Worm (Caenorhabditis elegans) whole organism, young adult: ENCODE data around the gene ttr-44.

Experiments
- C17E4.6 ChIP-seq: fragments of 200-800 bp; sonication (Bioruptor generic); IDR thresholded peaks from 2 replicates; pipeline ENCODE4 v1.3.6; 2022; ENCODE audit warnings: missing genetic modification reagents, missing genetic modification characterization, missing compliant biosample characterization
- Y53G8AR.9 ChIP-seq: fragments of 200-800 bp; sonication (Bioruptor generic); conservative IDR thresholded peaks from 2 replicates; pipeline ENCODE4 v1.3.6; 2022; ENCODE audit warnings: missing genetic modification reagents, missing genetic modification characterization, missing compliant biosample characterization
- Y67H2A.10 ChIP-seq: fragments of 200-800 bp; sonication (Bioruptor generic); conservative IDR thresholded peaks from 2 replicates; pipeline ENCODE4 v1.3.6; 2022; ENCODE audit warnings: missing genetic modification reagents, missing genetic modification characterization, missing compliant biosample characterization
- hrde-1 ChIP-seq: sonication (generic microtip); optimal IDR thresholded peaks from 2 replicates; lab custom pipeline; 2016; ENCODE audit warnings: missing genetic modification characterization, mild to moderate bottlenecking, missing compliant biosample characterization, moderate library complexity, missing genotype, missing genetic modification reagents, borderline replicate concordance
- pha-4 ChIP-seq: fragments of 150-350 bp; sonication (generic microtip); optimal IDR thresholded peaks from 2 replicates; lab custom pipeline; 2014; ENCODE audit warnings: missing biosample characterization, missing genetic modification reagents, missing genetic modification characterization
- snpc-4 ChIP-seq, 5 experiments: fragments of 150-350 bp in 1 of 5; sonication (generic microtip) in 4 of 5; optimal IDR thresholded peaks; 2 replicates each; lab custom pipeline; 2014 to 2018; ENCODE audit warnings: missing genetic modification characterization in 5 of 5, missing biosample characterization in 3 of 5, antibody characterized with exemption in 2 of 5, mild to moderate bottlenecking in 2 of 5, missing compliant biosample characterization in 2 of 5, missing genotype in 2 of 5, moderate library complexity in 2 of 5, missing genetic modification reagents in 1 of 5
- sptf-2 ChIP-seq: fragments of 200-800 bp; sonication (Bioruptor generic); optimal IDR thresholded peaks from 2 replicates; lab custom pipeline; 2018; ENCODE audit warnings: mild to moderate bottlenecking, missing genetic modification characterization, missing compliant biosample characterization
- tlf-1 ChIP-seq: fragments of 200-800 bp; sonication (Bioruptor generic); optimal IDR thresholded peaks from 2 replicates; lab custom pipeline; 2018; ENCODE audit warnings: mild to moderate bottlenecking, missing genetic modification characterization, missing compliant biosample characterization
- unc-130 ChIP-seq: sonication (generic microtip); optimal IDR thresholded peaks from 2 replicates; lab custom pipeline; 2016; ENCODE audit warnings: missing genetic modification reagents, missing genetic modification characterization, missing compliant biosample characterization
- unc-62 ChIP-seq: fragments of 150-350 bp; optimal IDR thresholded peaks from 2 replicates; lab custom pipeline; 2014; ENCODE audit warnings: missing biosample characterization, missing genetic modification reagents, missing genetic modification characterization
- zim-3 ChIP-seq: sonication (generic microtip); optimal IDR thresholded peaks from 2 replicates; lab custom pipeline; 2017; ENCODE audit warnings: mild to moderate bottlenecking, missing genetic modification characterization, moderate library complexity, missing compliant biosample characterization
- ztf-22 ChIP-seq: fragments of 200-800 bp; sonication (Bioruptor generic); optimal IDR thresholded peaks from 2 replicates; lab custom pipeline; 2018; ENCODE audit warnings: mild to moderate bottlenecking, missing genetic modification characterization, moderate library complexity, missing compliant biosample characterization
- ztf-25 ChIP-seq: fragments of 200-800 bp; sonication (Bioruptor generic); IDR thresholded peaks from 2 replicates; pipeline ENCODE4 v1.3.6; 2022; ENCODE audit warnings: missing genetic modification reagents, missing genetic modification characterization, missing compliant biosample characterization

ce11 chrV:13523194-13523593 is 7.3 kb downstream of the ttr-44 start, which contains the start of gene R11G10.3:
- TF ChIP-seq zim-3 (tag; lab: Kevin White, UChicago) (no peak), C17E4.6 (GFP tag; lab: Robert Waterston, UW) (no peak), ztf-22 (no peak), ztf-25 (GFP tag; lab: Robert Waterston, UW) (no peak), Y67H2A.10 (GFP tag; lab: Robert Waterston, UW) (no peak), snpc-4 (GFP tag; optimal IDR thresholded peaks at IDR 0.05; lab: Kevin White, UChicago) (no peak), snpc-4 (tag; optimal IDR thresholded peaks at IDR 0.05; lab: Kevin White, UChicago) (no peak), unc-62 (no peak), unc-130 (GFP tag; lab: Kevin White, UChicago) (no peak), hrde-1 (no peak), Y53G8AR.9 (GFP tag; lab: Robert Waterston, UW) (no peak), tlf-1 (GFP tag; lab: Kevin White, UChicago) (no peak), pha-4 (tag; lab: Kevin White, UChicago) (no peak), sptf-2 (GFP tag; lab: Kevin White, UChicago) (no peak)
